Worm (Caenorhabditis elegans) whole organism, mixed stage, embryonic: Measurements from ENCODE around the gene C07D8.5.

Experiments used
- blmp-1 ChIP-seq: fragments of 150-350 bp; optimal IDR thresholded peaks from 2 replicates; lab custom pipeline; 2014; ENCODE audit warnings: missing biosample characterization, missing genetic modification characterization
- drap-1 ChIP-seq: fragments of 200-800 bp; sonication (Bioruptor generic); optimal IDR thresholded peaks from 3 replicates; lab custom pipeline; 2018; ENCODE audit warnings: mild to moderate bottlenecking, missing genetic modification characterization, missing compliant biosample characterization
- hlh-1 ChIP-seq: fragments of 150-350 bp; optimal IDR thresholded peaks from 2 replicates; lab custom pipeline; 2014; ENCODE audit warnings: missing biosample characterization, missing genetic modification reagents, missing genetic modification characterization
- lin-32 ChIP-seq: fragments of 200-800 bp; sonication (Bioruptor generic); optimal IDR thresholded peaks from 2 replicates; lab custom pipeline; 2018; ENCODE audit warnings: mild to moderate bottlenecking, missing genetic modification characterization, missing compliant biosample characterization
- nhr-12 ChIP-seq: fragments of 150-350 bp; optimal IDR thresholded peaks from 2 replicates; lab custom pipeline; 2014; ENCODE audit warnings: missing biosample characterization, missing genetic modification characterization
- nhr-237 ChIP-seq: fragments of 150-350 bp; optimal IDR thresholded peaks from 2 replicates; lab custom pipeline; 2014; ENCODE audit warnings: missing biosample characterization, missing genetic modification characterization
- nhr-76 ChIP-seq: sonication (generic microtip); optimal IDR thresholded peaks from 2 replicates; lab custom pipeline; 2017; ENCODE audit warnings: missing biosample characterization, missing genetic modification characterization
- pha-4 ChIP-seq: fragments of 150-350 bp; optimal IDR thresholded peaks from 2 replicates; lab custom pipeline; 2018; ENCODE audit warnings: missing biosample characterization, missing genetic modification reagents, missing genetic modification characterization
- snpc-4 ChIP-seq: fragments of 150-350 bp; optimal IDR thresholded peaks from 2 replicates; lab custom pipeline; 2014; ENCODE audit warnings: missing biosample characterization, missing genetic modification characterization
- tbx-8 ChIP-seq: fragments of 200-800 bp; sonication (Bioruptor generic); optimal IDR thresholded peaks from 2 replicates; lab custom pipeline; 2018; ENCODE audit warnings: mild to moderate bottlenecking, missing genetic modification characterization, moderate library complexity, missing compliant biosample characterization
- unc-62 ChIP-seq: fragments of 150-350 bp; optimal IDR thresholded peaks from 2 replicates; lab custom pipeline; 2014; ENCODE audit warnings: missing biosample characterization, missing genetic modification reagents, missing genetic modification characterization

- TF ChIP-seq nhr-12 (tag; lab: Kevin White, UChicago) = no peak
- no peak for TF ChIP-seq pha-4 (tag; lab: Kevin White, UChicago)
- no peak for TF ChIP-seq nhr-76 (tag; lab: Kevin White, UChicago)
- TF ChIP-seq tbx-8 (GFP tag; lab: Kevin White, UChicago) = no peak
- no peak for TF ChIP-seq snpc-4 (tag; lab: Kevin White, UChicago)
- no peak for TF ChIP-seq blmp-1
- TF ChIP-seq drap-1 (GFP tag; lab: Kevin White, UChicago) = no peak
- TF ChIP-seq lin-32 (GFP tag; lab: Kevin White, UChicago) = no peak
- no peak for TF ChIP-seq hlh-1
- no peak for TF ChIP-seq unc-62 (GFP tag; lab: Kevin White, UChicago)
- no peak for TF ChIP-seq nhr-237 (tag; lab: Kevin White, UChicago)
These were observed 28.1 kb downstream of the C07D8.5 start for ce11 chrX:7371945-7372344.
